Worm (Caenorhabditis elegans): ENCODE data around the gene rpl-15.

The rpl-15 gene

ce11 chrIV:676280-676679 lies 21.9 kb upstream of the rpl-15 start, which contains the start of gene K11H12.5:
Gene K11H12.5 (plus strand): TSS chrIV:676580.
- TF ChIP-seq ets-4 (tag; optimal IDR thresholded peaks at IDR 0.05) (no peak), tbx-2 (tag; optimal IDR thresholded peaks at IDR 0.05) (no peak), sox-2 (GFP tag; IDR thresholded peaks at IDR 0.05) (no peak), mec-3 (tag; optimal IDR thresholded peaks at IDR 0.05; ENCODE audit: borderline replicate concordance) (no peak), odd-2 (tag; optimal IDR thresholded peaks at IDR 0.05) (no peak), pat-9 (tag; optimal IDR thresholded peaks at IDR 0.05) (no peak), lim-6 (tag; optimal IDR thresholded peaks at IDR 0.05) (no peak), ceh-19 (GFP tag; optimal IDR thresholded peaks at IDR 0.05) (no peak), hlh-6 (tag; optimal IDR thresholded peaks at IDR 0.05) (no peak), pros-1 (tag; optimal IDR thresholded peaks at IDR 0.05) (no peak), ceh-14 (tag; optimal IDR thresholded peaks at IDR 0.05) (no peak), ztf-16 (tag; optimal IDR thresholded peaks at IDR 0.05) (no peak), fax-1 (tag; optimal IDR thresholded peaks at IDR 0.05) (no peak), nhr-232 (tag; optimal IDR thresholded peaks at IDR 0.05) (no peak), ceh-48 (tag; optimal IDR thresholded peaks at IDR 0.05) (no peak), ceh-31 (tag; optimal IDR thresholded peaks at IDR 0.05) (no peak), elt-2 (tag; optimal IDR thresholded peaks at IDR 0.05) (no peak)

DNA sequence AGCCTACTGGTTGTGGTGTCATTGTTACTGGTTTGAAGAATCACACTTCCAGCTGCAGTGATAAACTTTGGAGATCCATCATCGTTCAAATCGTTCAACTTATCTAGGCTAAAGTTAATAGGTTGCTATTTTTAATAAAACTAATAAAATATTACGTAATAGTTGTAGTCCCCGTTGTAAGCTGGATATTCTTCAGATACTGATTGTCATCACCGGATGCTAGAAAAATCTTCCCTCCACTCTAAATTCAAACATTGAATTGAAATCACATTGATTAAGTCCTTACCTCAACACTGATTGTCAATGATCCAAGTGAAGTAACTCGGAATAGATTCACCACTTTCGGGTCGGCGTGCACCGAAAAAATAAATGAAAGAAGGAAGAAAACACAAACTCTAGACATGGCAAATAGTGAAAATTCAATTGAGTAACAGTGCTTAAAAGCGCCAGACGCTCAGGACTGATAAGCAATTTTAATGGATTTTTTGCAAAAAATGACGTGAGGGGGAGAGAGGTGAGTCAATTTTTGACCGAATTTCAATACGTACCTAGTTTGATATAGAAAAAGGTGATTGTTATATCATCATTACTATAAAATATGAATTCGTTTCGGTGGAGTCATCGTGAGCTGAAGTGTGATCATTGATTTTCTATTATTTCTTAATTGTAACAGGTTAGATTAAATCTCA lies 21.2 kb upstream of the rpl-15 start, which contains the start of the genes K11H12.4 and K11H12.10:
Gene K11H12.4 (minus strand): TSS at position 413 of the 689 bp plus-strand sequence.
Gene K11H12.10 (plus strand): TSS at position 605 of the 689 bp plus-strand sequence.
- TF ChIP-seq T23F11.4 (GFP tag; optimal IDR thresholded peaks at IDR 0.05): no peak
- TF ChIP-seq ceh-31 (tag; optimal IDR thresholded peaks at IDR 0.05): no peak
- no peak for TF ChIP-seq rnt-1 (tag; optimal IDR thresholded peaks at IDR 0.05)
- TF ChIP-seq ceh-30 (tag; optimal IDR thresholded peaks at IDR 0.05): no peak
- no peak for TF ChIP-seq hlh-8 (tag; optimal IDR thresholded peaks at IDR 0.05)
- TF ChIP-seq unc-3 (GFP tag; conservative IDR thresholded peaks at IDR 0.05): no peak
- no peak for TF ChIP-seq unc-3 (tag; optimal IDR thresholded peaks at IDR 0.05)
- no peak for TF ChIP-seq K02D7.2 (tag; optimal IDR thresholded peaks at IDR 0.05)
- TF ChIP-seq fkh-10 (GFP tag; optimal IDR thresholded peaks at IDR 0.05): no peak
- no peak for TF ChIP-seq pros-1 (tag; optimal IDR thresholded peaks at IDR 0.05)
- TF ChIP-seq ceh-45 (GFP tag; IDR thresholded peaks at IDR 0.05): no peak
- TF ChIP-seq ceh-34 (tag; optimal IDR thresholded peaks at IDR 0.05): no peak
- no peak for TF ChIP-seq pax-1 (tag; optimal IDR thresholded peaks at IDR 0.05)
- TF ChIP-seq sdc-2 (tag; optimal IDR thresholded peaks at IDR 0.05): no peak
- no peak for TF ChIP-seq tbx-2 (tag; optimal IDR thresholded peaks at IDR 0.05)
- no peak for TF ChIP-seq zip-5 (tag; optimal IDR thresholded peaks at IDR 0.05)

- no peak for TF ChIP-seq unc-55 (GFP tag; optimal IDR thresholded peaks at IDR 0.05)
- no peak for TF ChIP-seq ttx-3 (tag; optimal IDR thresholded peaks at IDR 0.05)
- TF ChIP-seq ets-4 (tag; optimal IDR thresholded peaks at IDR 0.05): no peak
- no peak for TF ChIP-seq dmd-4 (tag; optimal IDR thresholded peaks at IDR 0.05; ENCODE audit: borderline replicate concordance)
- no peak for TF ChIP-seq che-1 (tag; optimal IDR thresholded peaks at IDR 0.05)
- no peak for TF ChIP-seq ahr-1 (tag; optimal IDR thresholded peaks at IDR 0.05)
- no peak for TF ChIP-seq ceh-45 (GFP tag; IDR thresholded peaks at IDR 0.05)
- TF ChIP-seq ceh-6 (GFP tag; optimal IDR thresholded peaks at IDR 0.05): no peak
- TF ChIP-seq F13H6.1 (tag; optimal IDR thresholded peaks at IDR 0.05): no peak
- no peak for TF ChIP-seq sox-4 (tag; optimal IDR thresholded peaks at IDR 0.05)
- TF ChIP-seq Y22D7AL.16 (tag; optimal IDR thresholded peaks at IDR 0.05): no peak
- no peak for TF ChIP-seq ceh-48 (tag; optimal IDR thresholded peaks at IDR 0.05)
- no peak for TF ChIP-seq pag-3 (tag; optimal IDR thresholded peaks at IDR 0.05; ENCODE audit: borderline replicate concordance)
- no peak for TF ChIP-seq pax-1 (tag; optimal IDR thresholded peaks at IDR 0.05)
- TF ChIP-seq pha-4 (tag; optimal IDR thresholded peaks at IDR 0.05): no peak
- no peak for TF ChIP-seq syd-9 (tag; optimal IDR thresholded peaks at IDR 0.05)
- no peak for TF ChIP-seq C08G9.2 (tag; optimal IDR thresholded peaks at IDR 0.05)
- TF ChIP-seq hlh-13 (GFP tag; optimal IDR thresholded peaks at IDR 0.05): no peak
- TF ChIP-seq odd-2 (tag; optimal IDR thresholded peaks at IDR 0.05): no peak
- no peak for TF ChIP-seq K09A11.1 (tag; optimal IDR thresholded peaks at IDR 0.05; ENCODE audit: insufficient read depth)
These were observed 18.9 kb upstream of the rpl-15 start, which contains the start of gene K11H12.3 for ce11 chrIV:673313-673712. Gene K11H12.3 (minus strand): TSS chrIV:673480.
